Fruit fly (Drosophila melanogaster) whole organism, wandering third instar larva: ENCODE results near the gene ball.

ENCODE experiments used
- Abd-B ChIP-seq: fragments of >200 bp; optimal IDR thresholded peaks from 2 replicates; lab custom pipeline; 2017; ENCODE audit warnings: missing biosample characterization, missing genetic modification characterization
- CG9705 ChIP-seq: fragments of 200-800 bp; sonication (Bioruptor generic); optimal IDR thresholded peaks from 2 replicates; lab custom pipeline; 2018; ENCODE audit warnings: missing biosample characterization, mild to moderate bottlenecking, missing genetic modification characterization
- Hr78 ChIP-seq: fragments of >200 bp; optimal IDR thresholded peaks from 2 replicates; lab custom pipeline; 2017; ENCODE audit warnings: missing biosample characterization, missing genetic modification characterization
- Hr83 ChIP-seq: fragments of 200-300 bp; sonication (Bioruptor generic); optimal IDR thresholded peaks from 2 replicates; lab custom pipeline; 2016; ENCODE audit warnings: missing biosample characterization, mild to moderate bottlenecking, missing genetic modification characterization, moderate library complexity; ENCODE audit not compliant: poor library complexity, severe bottlenecking
- Sp1 ChIP-seq: fragments of 200-800 bp; sonication (Bioruptor generic); optimal IDR thresholded peaks from 3 replicates; lab custom pipeline; 2019; ENCODE audit warnings: missing biosample characterization, mild to moderate bottlenecking, missing genetic modification characterization, moderate library complexity
- br ChIP-seq: fragments of 200-800 bp; sonication (Bioruptor generic); optimal IDR thresholded peaks from 2 replicates; lab custom pipeline; 2016; ENCODE audit warnings: missing biosample characterization, missing genetic modification characterization
- dsf ChIP-seq: sonication (Bioruptor generic); optimal IDR thresholded peaks from 2 replicates; lab custom pipeline; 2016; ENCODE audit warnings: missing biosample characterization, missing genetic modification characterization, borderline replicate concordance
- fru ChIP-seq: fragments of 200-800 bp; sonication (Bioruptor generic); optimal IDR thresholded peaks from 3 replicates; lab custom pipeline; 2016; ENCODE audit warnings: missing biosample characterization, mild to moderate bottlenecking, missing genetic modification characterization
- lola ChIP-seq: fragments of >200 bp; optimal IDR thresholded peaks from 2 replicates; lab custom pipeline; 2017; ENCODE audit warnings: missing biosample characterization, missing genetic modification characterization
- psq ChIP-seq: fragments of 200-800 bp; sonication (Bioruptor generic); optimal IDR thresholded peaks from 3 replicates; lab custom pipeline; 2017; ENCODE audit warnings: missing biosample characterization, mild to moderate bottlenecking, missing genetic modification characterization, moderate library complexity
- sv ChIP-seq: fragments of 200-800 bp; sonication (Bioruptor generic); optimal IDR thresholded peaks from 3 replicates; lab custom pipeline; 2016; ENCODE audit warnings: missing biosample characterization, missing genetic modification characterization
- usp ChIP-seq: fragments of >200 bp; optimal IDR thresholded peaks from 2 replicates; lab custom pipeline; 2017; ENCODE audit warnings: missing biosample characterization, missing genetic modification characterization

DNA sequence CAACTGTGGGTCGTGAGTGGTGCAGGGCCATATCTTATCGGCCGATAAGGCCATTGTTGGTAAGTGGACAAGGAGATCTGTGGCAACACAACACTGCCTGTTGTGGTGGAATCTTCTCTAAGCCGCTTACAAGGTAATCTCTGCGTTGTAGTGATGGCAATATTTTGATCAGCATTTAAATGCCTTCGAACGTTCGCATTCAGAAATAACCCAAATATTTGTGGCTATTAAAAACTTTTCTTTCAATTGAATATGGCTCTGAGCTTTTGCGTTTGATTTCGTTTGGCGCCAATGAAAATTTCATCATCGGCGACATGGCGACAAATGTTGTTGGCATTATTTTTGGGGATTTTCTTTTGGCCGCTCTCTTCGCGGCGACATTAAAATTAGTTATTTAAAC, 23.9 kb upstream of the ball start:
- TF ChIP-seq CG9705: no peak
- no peak for TF ChIP-seq Hr78
- TF ChIP-seq Hr83: no peak
- no peak for TF ChIP-seq usp (GFP tag; lab: Kevin White, UChicago)
- no peak for TF ChIP-seq psq
- no peak for TF ChIP-seq Sp1 (GFP tag; lab: Kevin White, UChicago)
- no peak for TF ChIP-seq sv
- no peak for TF ChIP-seq lola (GFP tag; lab: Kevin White, UChicago)
- no peak for TF ChIP-seq fru
- no peak for TF ChIP-seq br (GFP tag; lab: Kevin White, UChicago)
- no peak for TF ChIP-seq dsf (GFP tag; lab: Kevin White, UChicago)
- TF ChIP-seq Abd-B: no peak
